Worm (Caenorhabditis elegans): ENCODE data around the gene T27D12.6.

DNA sequence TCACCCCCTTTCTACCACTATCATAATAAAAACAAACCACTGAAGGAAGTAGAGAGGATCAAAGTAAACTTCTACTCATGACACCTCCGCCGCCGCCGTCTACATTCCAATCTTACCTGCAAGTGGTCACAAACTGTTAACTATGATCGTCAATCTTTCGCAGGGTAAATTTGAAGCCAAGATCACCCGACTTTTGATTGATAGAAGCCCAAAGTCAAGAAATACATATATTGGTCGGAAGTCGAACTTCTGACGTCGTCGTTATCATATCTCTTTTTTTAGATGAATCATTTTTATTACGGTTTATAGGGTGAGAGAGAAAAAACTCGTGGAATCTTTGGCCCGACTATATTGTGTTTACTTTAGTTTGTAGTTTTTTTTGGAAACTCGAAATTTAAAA is 3.0 kb downstream of the T27D12.6 start:
- TF ChIP-seq W03F9.2 (tag; optimal IDR thresholded peaks at IDR 0.05) (no peak), him-1 (tag; optimal IDR thresholded peaks at IDR 0.05) (no peak), dao-5 (tag; optimal IDR thresholded peaks at IDR 0.05) (no peak)
